Worm (Caenorhabditis elegans) whole organism, late embryonic: ENCODE data around the gene mek-1.

Source experiments
- ceh-6 ChIP-seq: fragments of 200-800 bp; sonication (Bioruptor generic); optimal IDR thresholded peaks from 2 replicates; lab custom pipeline; 2018; ENCODE audit warnings: mild to moderate bottlenecking, missing genetic modification characterization, missing compliant biosample characterization
- gmeb-2 ChIP-seq: sonication (generic microtip); optimal IDR thresholded peaks from 2 replicates; lab custom pipeline; 2016; ENCODE audit warnings: missing genetic modification characterization, inconsistent platforms, missing compliant biosample characterization
- nfya-1 ChIP-seq: sonication (generic microtip); optimal IDR thresholded peaks from 2 replicates; lab custom pipeline; 2017; ENCODE audit warnings: missing genetic modification characterization, mild to moderate bottlenecking, missing compliant biosample characterization, antibody characterized with exemption, moderate library complexity
- pha-4 ChIP-seq: fragments of 150-350 bp; optimal IDR thresholded peaks from 2 replicates; lab custom pipeline; 2018; ENCODE audit warnings: missing biosample characterization, missing genetic modification reagents, missing genetic modification characterization
- ref-2 ChIP-seq: sonication (generic microtip); optimal IDR thresholded peaks from 2 replicates; lab custom pipeline; 2016; ENCODE audit warnings: missing genetic modification characterization, missing compliant biosample characterization
- sox-4 ChIP-seq: sonication (generic microtip); optimal IDR thresholded peaks from 2 replicates; lab custom pipeline; 2017; ENCODE audit warnings: mild to moderate bottlenecking, missing genetic modification characterization, inconsistent platforms, missing compliant biosample characterization
- tbx-2 ChIP-seq: sonication (generic microtip); optimal IDR thresholded peaks from 2 replicates; lab custom pipeline; 2016; ENCODE audit warnings: missing genetic modification characterization, missing compliant biosample characterization
- ztf-16 ChIP-seq: sonication (generic microtip); optimal IDR thresholded peaks from 2 replicates; lab custom pipeline; 2017; ENCODE audit warnings: missing genetic modification characterization, missing compliant biosample characterization

- TF ChIP-seq pha-4 (tag; lab: Kevin White, UChicago) (no peak), gmeb-2 (tag; lab: Kevin White, UChicago) (no peak), ztf-16 (tag; lab: Kevin White, UChicago) (no peak), tbx-2 (tag; lab: Kevin White, UChicago) (no peak), ref-2 (tag; lab: Kevin White, UChicago) (no peak), ceh-6 (GFP tag; lab: Kevin White, UChicago) (no peak), nfya-1 (no peak), sox-4 (tag; lab: Kevin White, UChicago) (no peak)
Observed at ce11 chrX:7493020-7493419, 14.0 kb downstream of the mek-1 start, which contains the start of gene F48E3.2.
